Fruit fly (Drosophila melanogaster): ENCODE data around the gene CG8945.

The CG8945 gene

DNA sequence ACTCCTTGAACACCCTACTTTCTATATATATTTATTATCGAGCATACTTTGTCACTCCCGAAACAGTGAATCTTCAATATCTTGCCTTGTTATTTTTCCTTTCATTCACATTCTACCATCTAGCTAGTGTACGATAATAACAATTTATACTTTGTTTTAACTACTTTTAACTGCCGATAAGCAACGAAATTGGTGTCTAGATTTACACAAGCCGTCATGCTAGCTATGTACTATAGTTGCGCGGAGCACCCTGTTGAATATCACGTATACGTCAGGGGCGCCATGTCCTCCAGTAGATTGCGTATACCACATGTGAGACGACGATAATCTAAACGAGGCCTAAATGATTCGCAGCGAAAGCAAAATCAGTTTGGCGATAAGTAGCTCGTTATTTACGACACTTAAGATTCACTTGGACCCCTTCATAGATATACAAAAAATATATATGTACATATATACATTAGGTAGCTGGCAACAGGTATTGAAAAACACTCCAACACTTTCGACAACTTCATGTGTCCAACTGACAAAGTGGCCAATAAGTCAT lies 6.5 kb upstream of the CG8945 start (continued):
- peak; percentile 44 for TF ChIP-seq D19A (tag; optimal IDR thresholded peaks at IDR 0.05)
- no peak for TF ChIP-seq CG12942 (GFP tag; optimal IDR thresholded peaks at IDR 0.05)
- no peak for TF ChIP-seq CG6272 (GFP tag; IDR thresholded peaks at IDR 0.05)
- TF ChIP-seq GATAe (GFP tag; conservative IDR thresholded peaks at IDR 0.05) = 0 out of 2 replicates have a peak, but pooled peaks have one; percentile 11
- TF ChIP-seq PHDP (tag; optimal IDR thresholded peaks at IDR 0.05) = no peak
- TF ChIP-seq dysf (GFP tag; IDR thresholded peaks at IDR 0.05) = no peak
- TF ChIP-seq CG34224 (GFP tag; IDR thresholded peaks at IDR 0.05; ENCODE audit: partially characterized antibody) = no peak
- no peak for TF ChIP-seq Blimp-1 (GFP tag; optimal IDR thresholded peaks at IDR 0.05)
- TF ChIP-seq CG43689 (GFP tag; IDR thresholded peaks at IDR 0.05) = no peak
- TF ChIP-seq Hmx (GFP tag; optimal IDR thresholded peaks at IDR 0.05) = no peak
- TF ChIP-seq h (optimal IDR thresholded peaks at IDR 0.05) = no peak
- no peak for TF ChIP-seq btn (GFP tag; optimal IDR thresholded peaks at IDR 0.05)
- TF ChIP-seq trh (GFP tag; optimal IDR thresholded peaks at IDR 0.05) = no peak
- TF ChIP-seq peb (GFP tag; IDR thresholded peaks at IDR 0.05) = no peak
- no peak for TF ChIP-seq CG10543 (GFP tag; optimal IDR thresholded peaks at IDR 0.05)
- no peak for TF ChIP-seq yki (optimal IDR thresholded peaks at IDR 0.05)
- no peak for TF ChIP-seq chn (GFP tag; optimal IDR thresholded peaks at IDR 0.05)
- no peak for TF ChIP-seq CG31224 (GFP tag; IDR thresholded peaks at IDR 0.05)
- TF ChIP-seq Atf-2 (GFP tag; optimal IDR thresholded peaks at IDR 0.05) = no peak
- TF ChIP-seq Scr (GFP tag; IDR thresholded peaks at IDR 0.05; ENCODE audit: partially characterized antibody) = no peak
- TF ChIP-seq CG17186 (GFP tag; optimal IDR thresholded peaks at IDR 0.05) = no peak
- no peak for TF ChIP-seq CG14441 (GFP tag; IDR thresholded peaks at IDR 0.05)
- TF ChIP-seq jigr1 (GFP tag; IDR thresholded peaks at IDR 0.05) = no peak
- peak; percentile 18 for TF ChIP-seq cwo (GFP tag; optimal IDR thresholded peaks at IDR 0.05)
- TF ChIP-seq Gug (GFP tag; IDR thresholded peaks at IDR 0.05) = no peak
- no peak for TF ChIP-seq Sry-β (GFP tag; optimal IDR thresholded peaks at IDR 0.05)
- TF ChIP-seq CkIIα-i1 (GFP tag; IDR thresholded peaks at IDR 0.05) = no peak
- no peak for TF ChIP-seq CG9876 (GFP tag; optimal IDR thresholded peaks at IDR 0.05)
- peak; percentile 92 for TF ChIP-seq exex (tag; optimal IDR thresholded peaks at IDR 0.05)
- TF ChIP-seq CG34376 (GFP tag; optimal IDR thresholded peaks at IDR 0.05) = peak; percentile 44
- TF ChIP-seq CG10462 (GFP tag; optimal IDR thresholded peaks at IDR 0.05) = no peak
- no peak for TF ChIP-seq CG31441 (GFP tag; IDR thresholded peaks at IDR 0.05)
- TF ChIP-seq CG17912 (GFP tag; optimal IDR thresholded peaks at IDR 0.05) = no peak
- TF ChIP-seq D (optimal IDR thresholded peaks at IDR 0.05) = no peak
- TF ChIP-seq D (GFP tag; optimal IDR thresholded peaks at IDR 0.05) = no peak
- no peak for TF ChIP-seq CG12744 (GFP tag; optimal IDR thresholded peaks at IDR 0.05)
- no peak for TF ChIP-seq CG8924 (tag; optimal IDR thresholded peaks at IDR 0.05)
- TF ChIP-seq HLH3B (GFP tag; IDR thresholded peaks at IDR 0.05) = no peak
- TF ChIP-seq CG4360 (GFP tag; IDR thresholded peaks at IDR 0.05) = no peak
- no peak for TF ChIP-seq Nf-YA (GFP tag; IDR thresholded peaks at IDR 0.05)
- no peak for TF ChIP-seq CG1529 (GFP tag; optimal IDR thresholded peaks at IDR 0.05)
- no peak for TF ChIP-seq CG11723 (GFP tag; optimal IDR thresholded peaks at IDR 0.05)
- peak; percentile 53 for TF ChIP-seq CG6254 (GFP tag; optimal IDR thresholded peaks at IDR 0.05)
- TF ChIP-seq da (GFP tag; optimal IDR thresholded peaks at IDR 0.05) = no peak
- no peak for TF ChIP-seq danr (GFP tag; IDR thresholded peaks at IDR 0.05)
- no peak for TF ChIP-seq ranshi (GFP tag; IDR thresholded peaks at IDR 0.05)
- no peak for TF ChIP-seq hb (GFP tag; IDR thresholded peaks at IDR 0.05; ENCODE audit: partially characterized antibody)
- TF ChIP-seq row (GFP tag; IDR thresholded peaks at IDR 0.05) = peak; percentile 50
- peak; percentile 27; the same call in 1 of the 2 replicates for TF ChIP-seq CG9932 (GFP tag; IDR thresholded peaks at IDR 0.05)
- no peak for TF ChIP-seq dpn (GFP tag; optimal IDR thresholded peaks at IDR 0.05)
- TF ChIP-seq CG18011 (GFP tag; optimal IDR thresholded peaks at IDR 0.05) = no peak
- TF ChIP-seq HmgZ (tag; optimal IDR thresholded peaks at IDR 0.05) = no peak
- no peak for TF ChIP-seq Fer1 (GFP tag; optimal IDR thresholded peaks at IDR 0.05)
